Fruit fly (Drosophila melanogaster): ENCODE measurements around the gene CG3191.

Gene CG3191

DNA sequence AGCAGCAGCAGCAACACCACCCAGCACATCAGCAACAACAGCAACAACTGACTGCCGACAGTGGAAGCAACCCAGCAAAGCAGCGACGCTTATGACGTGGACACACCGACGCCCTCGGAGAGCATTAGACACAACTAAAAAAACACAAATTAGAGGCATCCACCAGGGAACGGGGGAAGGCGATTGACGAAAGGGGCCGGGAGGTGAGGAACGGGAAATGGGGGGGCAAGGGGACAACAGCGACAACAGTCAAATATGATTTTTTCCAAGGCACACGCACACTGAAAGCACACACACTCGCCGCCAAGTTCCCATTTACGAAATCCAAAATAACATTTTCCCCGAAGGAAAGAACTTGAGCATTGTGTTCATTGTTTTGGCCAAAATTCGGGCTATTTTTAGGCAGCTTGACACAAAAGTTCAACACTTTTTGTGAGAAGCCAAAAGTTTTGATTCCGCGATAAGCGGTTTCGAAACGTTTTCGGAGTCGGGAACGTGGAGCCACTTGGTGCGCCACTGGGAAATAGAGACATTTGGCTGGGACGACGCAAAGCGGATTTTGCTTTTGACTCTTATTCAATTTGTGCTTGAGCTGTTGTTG is 43.1 kb downstream of the CG3191 start (continued):
- TF ChIP-seq CG31441 (GFP tag; IDR thresholded peaks at IDR 0.05) (0 out of 2 replicates have a peak, but pooled peaks have one; percentile 9), croc (GFP tag; conservative IDR thresholded peaks at IDR 0.05) (no peak), ac (GFP tag; optimal IDR thresholded peaks at IDR 0.05) (no peak), kah (GFP tag; optimal IDR thresholded peaks at IDR 0.05) (no peak), CG17361 (GFP tag; IDR thresholded peaks at IDR 0.05) (0 out of 3 replicates have a peak, but pooled peaks have one; percentile 20), danr (GFP tag; IDR thresholded peaks at IDR 0.05) (no peak), Camta (GFP tag; optimal IDR thresholded peaks at IDR 0.05) (no peak), salm (tag; optimal IDR thresholded peaks at IDR 0.05) (no peak), Sry-δ (GFP tag; optimal IDR thresholded peaks at IDR 0.05) (no peak), wek (GFP tag; optimal IDR thresholded peaks at IDR 0.05) (no peak), gsb (GFP tag; IDR thresholded peaks at IDR 0.05) (no peak), Abd-B (GFP tag; optimal IDR thresholded peaks at IDR 0.05) (no peak), CG2889 (GFP tag; IDR thresholded peaks at IDR 0.05) (no peak), crol (GFP tag; IDR thresholded peaks at IDR 0.05) (peak; percentile 91), CG4730 (GFP tag; IDR thresholded peaks at IDR 0.05) (no peak), CG10565 (GFP tag; optimal IDR thresholded peaks at IDR 0.05) (no peak), trh (GFP tag; optimal IDR thresholded peaks at IDR 0.05) (no peak), CG12104 (GFP tag; optimal IDR thresholded peaks at IDR 0.05) (no peak), Oli (tag; optimal IDR thresholded peaks at IDR 0.05) (no peak), E2f2 (GFP tag; IDR thresholded peaks at IDR 0.05) (no peak), sr (GFP tag; IDR thresholded peaks at IDR 0.05) (no peak), CG7987 (GFP tag; optimal IDR thresholded peaks at IDR 0.05) (no peak), CG16779 (GFP tag; IDR thresholded peaks at IDR 0.05) (no peak), gt (GFP tag; IDR thresholded peaks at IDR 0.05) (no peak), Taf1 (GFP tag; IDR thresholded peaks at IDR 0.05) (no peak), Lhr (GFP tag; optimal IDR thresholded peaks at IDR 0.05) (no peak), CG2875 (GFP tag; optimal IDR thresholded peaks at IDR 0.05) (no peak), kni (GFP tag; optimal IDR thresholded peaks at IDR 0.05) (no peak), CG15601 (tag; optimal IDR thresholded peaks at IDR 0.05) (no peak), CG10959 (GFP tag; IDR thresholded peaks at IDR 0.05) (no peak), Gsc (GFP tag; IDR thresholded peaks at IDR 0.05) (no peak), CG33213 (GFP tag; optimal IDR thresholded peaks at IDR 0.05) (no peak), dysf (GFP tag; IDR thresholded peaks at IDR 0.05) (peak; percentile 63; the same call in 2 of the 3 replicates), Blimp-1 (GFP tag; optimal IDR thresholded peaks at IDR 0.05) (no peak), grn (GFP tag; optimal IDR thresholded peaks at IDR 0.05) (no peak), ato (GFP tag; IDR thresholded peaks at IDR 0.05; ENCODE audit: partially characterized antibody) (no peak), tap (tag; optimal IDR thresholded peaks at IDR 0.05) (no peak), lilli (GFP tag; optimal IDR thresholded peaks at IDR 0.05) (peak; percentile 13), CG6813 (GFP tag; optimal IDR thresholded peaks at IDR 0.05) (no peak), ase (GFP tag; IDR thresholded peaks at IDR 0.05) (no peak), CG9932 (GFP tag; IDR thresholded peaks at IDR 0.05) (peak; percentile 59), CG3163 (GFP tag; optimal IDR thresholded peaks at IDR 0.05) (no peak), Deaf1 (tag; optimal IDR thresholded peaks at IDR 0.05) (no peak), cas (GFP tag; IDR thresholded peaks at IDR 0.05) (no peak), slbo (GFP tag; IDR thresholded peaks at IDR 0.05) (peak; percentile 42), disco-r (GFP tag; optimal IDR thresholded peaks at IDR 0.05) (no peak), CG3847 (GFP tag; IDR thresholded peaks at IDR 0.05) (0 out of 2 replicates have a peak, but pooled peaks have one; percentile 30), Xrp1 (GFP tag; IDR thresholded peaks at IDR 0.05) (peak; percentile 14; the same call in 1 of the 2 replicates), CG1233 (GFP tag; optimal IDR thresholded peaks at IDR 0.05) (no peak), Xbp1 (GFP tag; optimal IDR thresholded peaks at IDR 0.05) (no peak), CG9215 (GFP tag; IDR thresholded peaks at IDR 0.05) (0 out of 2 replicates have a peak, but pooled peaks have one; percentile 10)

Data from whole organism, embryonic.